Worm (Caenorhabditis elegans) whole organism, young adult: ENCODE measurements around the gene C17E7.9.

ENCODE experiments used
- dpl-1 ChIP-seq: fragments of 150-350 bp; optimal IDR thresholded peaks from 2 replicates; lab custom pipeline; 2014; ENCODE audit warnings: missing biosample characterization, missing genetic modification reagents, missing genetic modification characterization
- egl-18 ChIP-seq: fragments of 200-800 bp; sonication (Bioruptor generic); IDR thresholded peaks from 2 replicates; pipeline ENCODE4 v1.3.6; 2022; ENCODE audit warnings: missing genetic modification reagents, missing genetic modification characterization, missing compliant biosample characterization
- him-1 ChIP-seq: sonication (generic microtip); optimal IDR thresholded peaks from 2 replicates; lab custom pipeline; 2016; ENCODE audit warnings: missing genotype, missing genetic modification reagents, missing genetic modification characterization, missing compliant biosample characterization
- mel-28 ChIP-seq: sonication (generic microtip); optimal IDR thresholded peaks from 2 replicates; lab custom pipeline; 2016; ENCODE audit warnings: borderline replicate concordance, mild to moderate bottlenecking, missing genetic modification characterization, missing compliant biosample characterization

- TF ChIP-seq mel-28 (tag; lab: Kevin White, UChicago) (no peak), dpl-1 (GFP tag; lab: Kevin White, UChicago) (no peak), him-1 (tag; lab: Kevin White, UChicago) (no peak), egl-18 (GFP tag; lab: Robert Waterston, UW) (no peak)
Observed at ce11 chrV:3865273-3865672, 25.4 kb downstream of the C17E7.9 start.
